Worm (Caenorhabditis elegans): ENCODE data around the gene math-45.
"Not testable (repeated sequence)": the region's sequence is repeated elsewhere in the genome, so short reads cannot be mapped to it uniquely, and the experiment has no call there.

Gene math-45

DNA sequence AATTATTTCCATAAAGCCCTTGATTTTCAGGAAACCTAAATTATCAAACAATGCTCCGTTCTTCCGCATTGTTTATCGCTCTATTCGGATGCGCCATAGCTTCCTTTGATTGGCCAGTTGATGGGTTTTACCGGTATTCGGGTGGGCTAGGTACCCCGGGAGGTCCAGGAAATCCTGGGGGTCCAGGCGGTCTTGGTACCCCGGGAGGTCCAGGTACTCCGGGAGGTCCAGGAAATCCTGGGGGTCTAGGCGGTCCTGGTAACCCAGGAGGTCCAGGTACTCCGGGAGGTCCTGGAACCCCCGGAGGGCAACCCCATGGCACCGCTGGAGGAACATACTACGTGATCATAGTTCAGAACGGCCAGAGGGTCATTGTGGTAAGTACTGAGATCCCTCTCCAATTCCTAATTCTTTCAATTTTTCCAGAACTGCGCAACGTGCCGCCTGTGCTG, 46.7 kb downstream of the math-45 start, which contains the start of gene H17B01.2:
Gene H17B01.2 (plus strand): TSS at position 51 of the 452 bp plus-strand sequence.
- TF ChIP-seq cog-1 (tag; optimal IDR thresholded peaks at IDR 0.05) (no peak), ztf-23 (GFP tag; IDR thresholded peaks at IDR 0.05) (no peak), flt-1 (GFP tag; IDR thresholded peaks at IDR 0.05) (no peak), ztf-29 (GFP tag; IDR thresholded peaks at IDR 0.05) (no peak), tab-1 (GFP tag; IDR thresholded peaks at IDR 0.05) (no peak), T22C8.4 (GFP tag; IDR thresholded peaks at IDR 0.05) (no peak), med-1 (GFP tag; optimal IDR thresholded peaks at IDR 0.05; ENCODE audit: insufficient read depth) (no peak), ref-1 (GFP tag; conservative IDR thresholded peaks at IDR 0.05) (no peak), klf-2 (GFP tag; conservative IDR thresholded peaks at IDR 0.05) (no peak)

ce11 chrII:1467711-1468110, 49.5 kb downstream of the math-45 start, which contains the start of gene Y51H7C.1:
Gene Y51H7C.1 (plus strand): TSS chrII:1467727.
- TF ChIP-seq T22C8.4 (GFP tag; IDR thresholded peaks at IDR 0.05); ztf-29 (GFP tag; IDR thresholded peaks at IDR 0.05); med-1 (GFP tag; optimal IDR thresholded peaks at IDR 0.05; ENCODE audit: insufficient read depth): not testable (repeated sequence)

- TF ChIP-seq med-1 (GFP tag; optimal IDR thresholded peaks at IDR 0.05; ENCODE audit: insufficient read depth): no peak
- TF ChIP-seq ztf-23 (GFP tag; IDR thresholded peaks at IDR 0.05): no peak
- no peak for TF ChIP-seq cog-1 (tag; optimal IDR thresholded peaks at IDR 0.05)
- no peak for TF ChIP-seq tab-1 (GFP tag; IDR thresholded peaks at IDR 0.05)
- TF ChIP-seq ref-1 (GFP tag; conservative IDR thresholded peaks at IDR 0.05): no peak
- no peak for TF ChIP-seq ztf-29 (GFP tag; IDR thresholded peaks at IDR 0.05)
- no peak for TF ChIP-seq T22C8.4 (GFP tag; IDR thresholded peaks at IDR 0.05)
- TF ChIP-seq klf-2 (GFP tag; conservative IDR thresholded peaks at IDR 0.05): no peak
- no peak for TF ChIP-seq flt-1 (GFP tag; IDR thresholded peaks at IDR 0.05)
These were observed 50.8 kb downstream of the math-45 start, which contains the start of gene Y51H7C.13 for ce11 chrII:1466448-1466847. Gene Y51H7C.13 (minus strand): TSS chrII:1466548.
